Worm (Caenorhabditis elegans) whole organism, L1 larva: ENCODE data around the gene pqn-94.

Experiments
- lin-13 ChIP-seq: fragments of 150-350 bp; optimal IDR thresholded peaks from 2 replicates; lab custom pipeline; 2014; ENCODE audit warnings: missing biosample characterization, missing genetic modification reagents, missing genetic modification characterization
- nhr-71 ChIP-seq: sonication (generic microtip); optimal IDR thresholded peaks from 2 replicates; lab custom pipeline; 2016; ENCODE audit warnings: mild to moderate bottlenecking, missing genetic modification characterization, moderate library complexity, missing compliant biosample characterization
- sptf-1 ChIP-seq: fragments of 150-350 bp; optimal IDR thresholded peaks from 2 replicates; lab custom pipeline; 2014; ENCODE audit warnings: missing biosample characterization, missing genetic modification characterization
- unc-30 ChIP-seq: sonication (generic microtip); optimal IDR thresholded peaks from 2 replicates; lab custom pipeline; 2017; ENCODE audit warnings: missing biosample characterization, missing genetic modification characterization
- xbp-1 ChIP-seq: sonication (generic microtip); optimal IDR thresholded peaks from 2 replicates; lab custom pipeline; 2016; ENCODE audit warnings: missing genetic modification characterization, missing compliant biosample characterization

- TF ChIP-seq xbp-1 (no peak), lin-13 (GFP tag; lab: Kevin White, UChicago) (no peak), sptf-1 (tag; lab: Kevin White, UChicago) (no peak), unc-30 (tag; lab: Kevin White, UChicago) (no peak), nhr-71 (tag; lab: Kevin White, UChicago) (no peak)
These were observed at the start of gene pqn-94 for ce11 chrV:20279811-20280317.
